Worm (Caenorhabditis elegans): ENCODE measurements around the gene spp-29.

Gene spp-29

DNA sequence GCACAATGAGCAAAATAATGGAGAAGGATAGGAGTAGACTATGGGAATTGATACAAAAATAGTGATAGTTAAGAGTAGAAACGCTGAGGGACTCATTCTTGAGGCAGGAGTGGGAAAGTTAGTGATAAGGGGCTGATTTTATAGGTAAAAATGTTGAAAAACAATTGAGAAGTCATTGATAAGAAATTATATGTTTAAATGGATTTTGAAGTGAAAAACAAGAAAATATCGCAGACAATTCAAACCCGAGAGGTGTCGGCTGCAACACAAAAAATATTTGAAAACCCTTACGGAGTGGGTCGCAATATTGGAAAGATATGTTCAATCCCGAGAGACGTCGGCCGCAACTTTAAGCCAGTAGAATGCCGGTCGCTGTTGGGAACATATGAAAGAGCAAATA is at the start of gene spp-29:
TSS of gene spp-29 (minus strand) at position 101 of the 400 bp plus-strand sequence.
- TF ChIP-seq jun-1 (tag; optimal IDR thresholded peaks at IDR 0.05) (no peak), ZK337.2 (GFP tag; IDR thresholded peaks at IDR 0.05) (no peak), lir-3 (tag; optimal IDR thresholded peaks at IDR 0.05) (no peak), nhr-77 (tag; optimal IDR thresholded peaks at IDR 0.05) (no peak), rbr-2 (tag; optimal IDR thresholded peaks at IDR 0.05) (no peak), F37D6.2 (tag; optimal IDR thresholded peaks at IDR 0.05) (no peak), nhr-42 (GFP tag; IDR thresholded peaks at IDR 0.05) (no peak), vab-7 (GFP tag; IDR thresholded peaks at IDR 0.05) (no peak), mep-1 (tag; optimal IDR thresholded peaks at IDR 0.05) (no peak)

DNA sequence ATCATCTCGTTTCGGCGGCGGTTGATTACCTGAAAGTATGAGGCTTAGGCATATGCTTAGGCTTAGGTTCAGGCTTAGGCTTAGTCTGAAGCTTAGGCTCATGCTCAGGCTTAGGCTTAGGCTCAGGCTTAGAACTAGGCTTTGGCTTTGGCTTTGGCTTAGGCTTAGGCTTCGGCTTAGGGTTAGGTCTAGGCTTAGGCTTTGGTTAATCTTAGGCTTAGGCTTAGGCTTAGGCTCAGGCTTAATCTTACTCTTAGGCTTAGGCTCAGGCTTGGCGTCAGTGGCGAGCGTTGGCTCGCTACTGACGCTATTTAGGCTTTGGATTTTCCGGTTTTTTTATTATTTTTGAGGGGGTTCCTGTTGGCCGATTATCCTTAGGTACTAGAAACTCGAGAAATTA is 47.1 kb upstream of the spp-29 start:
- no peak for TF ChIP-seq snpc-4 (tag; optimal IDR thresholded peaks at IDR 0.05)
- no peak for TF ChIP-seq aly-2 (tag; optimal IDR thresholded peaks at IDR 0.05)
- TF ChIP-seq lin-39 (tag; optimal IDR thresholded peaks at IDR 0.05): no peak
- no peak for TF ChIP-seq nhr-42 (GFP tag; IDR thresholded peaks at IDR 0.05)
- TF ChIP-seq unc-62 (GFP tag; optimal IDR thresholded peaks at IDR 0.05 in 1 of 2): no peak
- TF ChIP-seq unc-62 (tag; optimal IDR thresholded peaks at IDR 0.05): no peak
- no peak for TF ChIP-seq vab-7 (GFP tag; IDR thresholded peaks at IDR 0.05)
- no peak for TF ChIP-seq unc-130 (GFP tag; optimal IDR thresholded peaks at IDR 0.05)
- no peak for TF ChIP-seq zip-2 (tag; optimal IDR thresholded peaks at IDR 0.05)
- no peak for TF ChIP-seq lin-13 (GFP tag; optimal IDR thresholded peaks at IDR 0.05)
- no peak for TF ChIP-seq F26F4.8 (GFP tag; conservative IDR thresholded peaks at IDR 0.05)
- no peak for TF ChIP-seq sdz-12 (GFP tag; optimal IDR thresholded peaks at IDR 0.05)
- TF ChIP-seq dve-1 (tag; optimal IDR thresholded peaks at IDR 0.05; ENCODE audit: insufficient read depth): no peak
- no peak for TF ChIP-seq daf-19 (GFP tag; conservative IDR thresholded peaks at IDR 0.05)
- no peak for TF ChIP-seq ceh-44 (GFP tag; IDR thresholded peaks at IDR 0.05)
- TF ChIP-seq dmd-6 (GFP tag; IDR thresholded peaks at IDR 0.05): no peak
- no peak for TF ChIP-seq nhr-237 (tag; optimal IDR thresholded peaks at IDR 0.05)

DNA sequence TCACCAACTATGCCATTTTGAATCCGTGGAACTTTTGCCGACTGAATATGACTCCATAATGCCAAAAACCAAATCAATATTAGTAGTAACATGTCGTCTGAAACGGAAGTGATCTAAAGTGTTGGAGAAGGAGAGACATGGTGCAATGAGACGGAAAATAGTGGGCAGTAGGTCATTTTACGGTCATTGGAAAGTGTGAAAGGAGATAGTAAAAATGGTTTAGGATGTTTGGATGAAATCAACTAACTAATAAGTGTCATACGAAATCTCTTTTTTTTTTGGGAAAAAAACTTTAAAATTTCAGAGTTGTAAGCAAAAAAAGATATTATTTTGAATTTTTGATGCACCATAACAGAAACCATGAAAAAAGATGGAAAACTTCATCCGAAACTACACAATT is 43.1 kb upstream of the spp-29 start, which contains the start of gene cutl-4:
TSS of gene cutl-4 (minus strand) at position 101 of the 400 bp plus-strand sequence.
- TF ChIP-seq nhr-10 (tag; optimal IDR thresholded peaks at IDR 0.05): no peak
- no peak for TF ChIP-seq nhr-42 (GFP tag; IDR thresholded peaks at IDR 0.05)
- no peak for TF ChIP-seq unc-62 (GFP tag; optimal IDR thresholded peaks at IDR 0.05 in 1 of 2)
- no peak for TF ChIP-seq unc-62 (tag; optimal IDR thresholded peaks at IDR 0.05)
- no peak for TF ChIP-seq snpc-4 (tag; optimal IDR thresholded peaks at IDR 0.05)
- TF ChIP-seq F26F4.8 (GFP tag; conservative IDR thresholded peaks at IDR 0.05): no peak
- TF ChIP-seq mdl-1 (tag; optimal IDR thresholded peaks at IDR 0.05): no peak
- no peak for TF ChIP-seq ceh-44 (GFP tag; IDR thresholded peaks at IDR 0.05)
- TF ChIP-seq lin-15B (tag; optimal IDR thresholded peaks at IDR 0.05): no peak
- TF ChIP-seq jun-1 (tag; optimal IDR thresholded peaks at IDR 0.05): no peak
- TF ChIP-seq T26A8.4 (GFP tag; IDR thresholded peaks at IDR 0.05): no peak
- no peak for TF ChIP-seq zip-2 (tag; optimal IDR thresholded peaks at IDR 0.05)
- TF ChIP-seq vab-7 (GFP tag; IDR thresholded peaks at IDR 0.05): no peak
- no peak for TF ChIP-seq nhr-111 (GFP tag; optimal IDR thresholded peaks at IDR 0.05)
- TF ChIP-seq R02D3.7 (tag; optimal IDR thresholded peaks at IDR 0.05): no peak
- TF ChIP-seq dmd-8 (GFP tag; IDR thresholded peaks at IDR 0.05): no peak
- no peak for TF ChIP-seq daf-12 (tag; optimal IDR thresholded peaks at IDR 0.05)
- no peak for TF ChIP-seq mep-1 (tag; optimal IDR thresholded peaks at IDR 0.05)
- TF ChIP-seq nhr-77 (tag; optimal IDR thresholded peaks at IDR 0.05): no peak
- no peak for TF ChIP-seq ztf-11 (tag; optimal IDR thresholded peaks at IDR 0.05)
- TF ChIP-seq fos-1 (tag; optimal IDR thresholded peaks at IDR 0.05): no peak

DNA sequence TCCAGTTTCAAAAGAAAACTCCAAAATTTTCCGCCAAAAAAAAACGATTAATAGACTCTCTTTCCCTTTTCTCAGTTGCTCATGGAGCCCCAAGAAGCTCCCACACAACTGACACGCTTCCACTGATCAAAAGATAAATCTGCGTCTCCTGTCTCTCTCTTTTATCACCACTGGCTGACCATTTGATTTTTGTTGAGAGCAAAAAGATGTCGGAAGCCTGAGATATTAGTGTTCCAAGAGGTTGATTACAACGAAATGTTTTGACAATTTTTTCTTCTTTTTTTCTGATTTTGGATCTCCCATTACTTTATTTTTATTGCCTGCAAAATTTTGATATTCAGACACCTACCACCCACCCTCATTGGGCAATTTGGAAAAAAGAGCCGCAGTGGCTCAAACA is 35.9 kb upstream of the spp-29 start, which contains the start of gene twk-42:
TSS of gene twk-42 (minus strand) at position 101 of the 400 bp plus-strand sequence.
- TF ChIP-seq tra-1 (GFP tag; IDR thresholded peaks at IDR 0.05): no peak
- TF ChIP-seq hlh-11 (tag; optimal IDR thresholded peaks at IDR 0.05): no peak
- no peak for TF ChIP-seq unc-39 (tag; optimal IDR thresholded peaks at IDR 0.05)
- TF ChIP-seq jun-1 (tag; optimal IDR thresholded peaks at IDR 0.05): no peak
- no peak for TF ChIP-seq zfp-2 (tag; optimal IDR thresholded peaks at IDR 0.05)
- no peak for TF ChIP-seq mes-2 (tag; optimal IDR thresholded peaks at IDR 0.05; ENCODE audit: poor library complexity, severe bottlenecking)
- TF ChIP-seq aha-1 (tag): no peak
- TF ChIP-seq daf-16 (GFP tag; optimal IDR thresholded peaks at IDR 0.05): no peak
- TF ChIP-seq daf-16 (tag; optimal IDR thresholded peaks at IDR 0.05): no peak

Measured in whole organism, L4 larva.